Worm (Caenorhabditis elegans) whole organism, L3 larva: Measurements from ENCODE around the gene ZK1240.6.

ENCODE experiments used
- ama-1 ChIP-seq: fragments of 150-350 bp; optimal IDR thresholded peaks from 2 replicates; lab custom pipeline; 2018
- ceh-82 ChIP-seq: fragments of 150-350 bp; optimal IDR thresholded peaks from 2 replicates; lab custom pipeline; 2014; ENCODE audit warnings: missing biosample characterization, missing genetic modification characterization
- elt-1 ChIP-seq: fragments of 150-350 bp; optimal IDR thresholded peaks from 2 replicates; lab custom pipeline; 2014; ENCODE audit warnings: missing biosample characterization, missing genetic modification characterization
- elt-3 ChIP-seq, 3 experiments: fragments of 150-350 bp in 1 of 3; sonication (generic microtip) in 2 of 3; optimal IDR thresholded peaks; 2 replicates in 2 of 3; 4 replicates in 1 of 3; lab custom pipeline; 2014 to 2017; ENCODE audit warnings: missing biosample characterization in 3 of 3, missing genetic modification characterization in 3 of 3
- jun-1 ChIP-seq: fragments of 150-350 bp; optimal IDR thresholded peaks from 2 replicates; lab custom pipeline; 2014; ENCODE audit warnings: missing biosample characterization, missing genetic modification reagents, missing genetic modification characterization
- nhr-11 ChIP-seq: fragments of 150-350 bp; optimal IDR thresholded peaks from 2 replicates; lab custom pipeline; 2014; ENCODE audit warnings: missing biosample characterization, missing genetic modification characterization
- nhr-23 ChIP-seq: fragments of 150-350 bp; optimal IDR thresholded peaks from 2 replicates; lab custom pipeline; 2014; ENCODE audit warnings: missing biosample characterization, missing genetic modification reagents, missing genetic modification characterization
- pqm-1 ChIP-seq: fragments of 150-350 bp; optimal IDR thresholded peaks from 2 replicates; lab custom pipeline; 2017; ENCODE audit warnings: missing biosample characterization, missing genetic modification characterization, inconsistent platforms
- sea-2 ChIP-seq: fragments of 150-350 bp; sonication (generic microtip); optimal IDR thresholded peaks from 4 replicates; lab custom pipeline; 2014; ENCODE audit warnings: missing biosample characterization, missing genetic modification reagents, missing genetic modification characterization
- tbx-2 ChIP-seq: sonication (generic microtip); optimal IDR thresholded peaks from 2 replicates; lab custom pipeline; 2016; ENCODE audit warnings: mild to moderate bottlenecking, missing genetic modification characterization, missing compliant biosample characterization
- ztf-4 ChIP-seq: fragments of 150-350 bp; optimal IDR thresholded peaks from 2 replicates; lab custom pipeline; 2014; ENCODE audit warnings: missing biosample characterization, missing genetic modification characterization

DNA sequence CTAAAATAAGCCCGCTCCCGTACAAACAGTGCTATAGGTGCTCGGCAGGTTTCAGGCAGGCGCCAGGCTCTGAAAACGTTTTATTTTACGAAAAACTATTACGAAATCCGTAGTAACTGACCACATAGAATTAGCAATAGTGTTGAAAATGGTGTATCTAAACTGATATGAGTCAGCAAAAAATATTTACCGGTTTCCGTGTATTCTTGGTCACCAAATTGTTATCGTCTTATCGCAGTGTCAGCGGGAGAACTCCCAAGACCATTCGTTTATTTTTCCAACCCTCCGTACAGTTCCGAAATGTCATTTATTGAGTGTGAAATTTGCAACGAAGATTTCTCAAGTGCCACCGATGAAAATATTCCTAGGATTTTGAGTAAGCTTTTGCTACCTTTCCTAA is 9.5 kb upstream of the ZK1240.6 start, which contains the start of gene F43C11.8:
- TF ChIP-seq ceh-82 (tag; lab: Kevin White, UChicago) (no peak), sea-2 (GFP tag; lab: Kevin White, UChicago) (no peak), ama-1 (lab: Kevin White, UChicago) (no peak), elt-1 (no peak), ztf-4 (no peak), jun-1 (tag; lab: Kevin White, UChicago) (no peak), nhr-11 (tag; lab: Kevin White, UChicago) (no peak), elt-3 (tag; optimal IDR thresholded peaks at IDR 0.05; lab: Kevin White, UChicago) (no peak), pqm-1 (tag; lab: Kevin White, UChicago) (no peak), nhr-23 (tag; lab: Kevin White, UChicago) (no peak), tbx-2 (tag; lab: Kevin White, UChicago) (no peak)
